Worm (Caenorhabditis elegans) whole organism, young adult: Measurements from ENCODE around the gene T02C12.5.

Experiments used
- K12H6.12 ChIP-seq: fragments of 200-800 bp; sonication (Bioruptor generic); optimal IDR thresholded peaks from 2 replicates; lab custom pipeline; 2018; ENCODE audit warnings: mild to moderate bottlenecking, missing genetic modification characterization, missing compliant biosample characterization
- bed-1 ChIP-seq: fragments of 200-800 bp; sonication (Bioruptor generic); IDR thresholded peaks from 2 replicates; pipeline ENCODE4 v1.3.6; 2022; ENCODE audit warnings: missing genetic modification reagents, missing genetic modification characterization, missing compliant biosample characterization

- TF ChIP-seq K12H6.12 (no peak), bed-1 (GFP tag; lab: Robert Waterston, UW) (no peak)
Measured at ce11 chrIII:3986368-3986767, 41.6 kb downstream of the T02C12.5 start, which contains the start of gene Y1A5A.1.
